Fruit fly (Drosophila melanogaster): ENCODE measurements around the gene CG31802.

CG31802 gene

dm6 chr2L:18209137-18209536, at the start of gene CG31802:
Gene CG31802, minus strand, starts transcription at chr2L:18209237.
- TF ChIP-seq Eip78C (GFP tag) (no peak), Blimp-1 (GFP tag; optimal IDR thresholded peaks at IDR 0.05) (no peak), CG34406 (GFP tag; optimal IDR thresholded peaks at IDR 0.05) (no peak), Hr38 (GFP tag; optimal IDR thresholded peaks at IDR 0.05) (no peak), CG7368 (GFP tag; optimal IDR thresholded peaks at IDR 0.05) (no peak), CG11902 (GFP tag; optimal IDR thresholded peaks at IDR 0.05) (no peak), dac (GFP tag; optimal IDR thresholded peaks at IDR 0.05) (no peak), CG16779 (tag; optimal IDR thresholded peaks at IDR 0.05) (no peak), CG6854 (GFP tag; optimal IDR thresholded peaks at IDR 0.05) (no peak), CG3919 (GFP tag; optimal IDR thresholded peaks at IDR 0.05) (no peak), eg (GFP tag; IDR thresholded peaks at IDR 0.05) (no peak)

DNA sequence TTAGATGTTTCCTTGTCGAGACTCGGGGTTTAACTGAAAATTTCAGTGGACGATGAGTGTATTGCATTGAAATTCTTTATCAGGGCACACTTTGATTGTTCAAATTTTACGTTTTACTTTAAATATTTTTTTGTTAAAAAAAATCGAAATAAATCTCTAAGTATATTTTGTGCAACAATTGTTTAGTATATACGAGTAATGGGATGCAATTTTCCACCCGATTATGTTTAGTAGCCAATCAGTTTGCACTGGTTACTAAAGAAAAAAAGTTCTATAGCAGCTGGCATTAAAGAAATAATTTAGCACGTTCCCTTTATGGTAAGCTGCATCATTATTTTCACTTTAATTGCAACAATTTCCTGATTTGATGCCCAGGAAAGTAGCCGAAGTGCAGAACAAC, 48.8 kb upstream of the CG31802 start, which contains the start of gene CG31788:
TSS of gene CG31788 (minus strand) at position 101 of the 400 bp plus-strand sequence.
- TF ChIP-seq CG9139 (GFP tag; optimal IDR thresholded peaks at IDR 0.05) (no peak), Hr4 (GFP tag; optimal IDR thresholded peaks at IDR 0.05) (no peak), CG15336 (GFP tag; IDR thresholded peaks at IDR 0.05) (no peak), net (GFP tag; optimal IDR thresholded peaks at IDR 0.05) (no peak), CG34406 (GFP tag; optimal IDR thresholded peaks at IDR 0.05) (no peak), dac (GFP tag; optimal IDR thresholded peaks at IDR 0.05) (no peak), fd85E (GFP tag; optimal IDR thresholded peaks at IDR 0.05) (no peak), CG4318 (GFP tag; optimal IDR thresholded peaks at IDR 0.05) (no peak)

DNA sequence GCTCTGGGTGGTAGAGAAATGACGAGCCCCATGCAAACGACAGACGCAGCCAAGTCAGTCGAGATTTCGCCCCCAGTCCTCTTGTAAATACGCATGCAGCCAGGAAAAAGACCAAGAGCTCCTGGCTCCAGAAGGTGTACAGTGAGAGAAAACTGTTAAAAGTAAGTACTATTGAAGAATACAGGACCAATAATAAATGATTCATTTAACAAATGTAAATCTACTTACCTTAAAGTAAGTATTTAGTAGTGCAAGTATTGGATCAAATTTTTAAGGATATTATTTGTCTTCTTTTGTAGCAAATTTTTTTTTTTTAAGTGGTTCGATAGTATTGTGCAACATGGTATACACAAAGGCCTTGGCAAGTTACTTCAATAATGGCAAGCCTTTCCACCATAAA, 27.5 kb upstream of the CG31802 start:
- TF ChIP-seq CG32006 (GFP tag; optimal IDR thresholded peaks at IDR 0.05) (no peak), Eip78C (GFP tag) (peak; percentile 69), svp (GFP tag) (peak; percentile 63), CG3919 (GFP tag; optimal IDR thresholded peaks at IDR 0.05) (no peak)

- TF ChIP-seq Hr38 (GFP tag; optimal IDR thresholded peaks at IDR 0.05), result no peak
- no peak for TF ChIP-seq CG11762 (GFP tag; optimal IDR thresholded peaks at IDR 0.05; ENCODE audit: insufficient read depth)
- TF ChIP-seq CG15336 (GFP tag; IDR thresholded peaks at IDR 0.05), result no peak
- TF ChIP-seq svp (GFP tag), result peak; percentile 0
- no peak for TF ChIP-seq fd85E (GFP tag; optimal IDR thresholded peaks at IDR 0.05)
- no peak for TF ChIP-seq spab (GFP tag; optimal IDR thresholded peaks at IDR 0.05)
- no peak for TF ChIP-seq OdsH (GFP tag; optimal IDR thresholded peaks at IDR 0.05)
- TF ChIP-seq CG1621 (tag; optimal IDR thresholded peaks at IDR 0.05), result no peak
Observed at dm6 chr2L:18202811-18203210, 6.2 kb downstream of the CG31802 start.

DNA sequence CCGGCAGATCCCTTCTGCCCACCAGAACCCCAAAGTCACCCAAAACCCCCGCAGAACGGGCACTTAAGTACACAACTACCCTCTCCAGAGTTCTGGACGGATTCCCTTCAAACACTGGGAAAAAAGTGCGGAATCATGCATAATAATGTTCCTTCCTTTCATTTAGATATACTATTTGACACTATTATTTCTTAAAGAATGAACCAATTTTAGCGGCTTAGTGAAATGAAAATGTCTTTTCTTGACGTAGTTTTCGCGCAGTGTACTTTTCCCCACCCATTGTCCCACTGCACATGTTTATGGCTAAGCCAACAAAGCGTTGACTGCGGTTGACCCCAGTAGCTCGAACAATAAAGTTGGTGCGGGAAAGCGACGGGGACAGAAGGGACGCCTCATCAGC, 22.3 kb downstream of the CG31802 start:
- no peak for TF ChIP-seq Sox14 (GFP tag; optimal IDR thresholded peaks at IDR 0.05)
- TF ChIP-seq Eip78C (GFP tag), result peak; percentile 25
- TF ChIP-seq lz (GFP tag; optimal IDR thresholded peaks at IDR 0.05), result no peak
- TF ChIP-seq Eip93F (GFP tag; optimal IDR thresholded peaks at IDR 0.05), result no peak
- no peak for TF ChIP-seq esn (GFP tag; optimal IDR thresholded peaks at IDR 0.05)
- no peak for TF ChIP-seq CG3919 (GFP tag; optimal IDR thresholded peaks at IDR 0.05)
- TF ChIP-seq pdm3 (GFP tag; optimal IDR thresholded peaks at IDR 0.05), result no peak
- peak; percentile 2 for TF ChIP-seq Hr39 (GFP tag; optimal IDR thresholded peaks at IDR 0.05)
- no peak for TF ChIP-seq Gug (GFP tag; IDR thresholded peaks at IDR 0.05)
- TF ChIP-seq CG11762 (GFP tag; optimal IDR thresholded peaks at IDR 0.05; ENCODE audit: insufficient read depth), result no peak
- TF ChIP-seq CG6163 (GFP tag; IDR thresholded peaks at IDR 0.05), result 0 out of 3 replicates have a peak, but pooled peaks have one; percentile 28

DNA sequence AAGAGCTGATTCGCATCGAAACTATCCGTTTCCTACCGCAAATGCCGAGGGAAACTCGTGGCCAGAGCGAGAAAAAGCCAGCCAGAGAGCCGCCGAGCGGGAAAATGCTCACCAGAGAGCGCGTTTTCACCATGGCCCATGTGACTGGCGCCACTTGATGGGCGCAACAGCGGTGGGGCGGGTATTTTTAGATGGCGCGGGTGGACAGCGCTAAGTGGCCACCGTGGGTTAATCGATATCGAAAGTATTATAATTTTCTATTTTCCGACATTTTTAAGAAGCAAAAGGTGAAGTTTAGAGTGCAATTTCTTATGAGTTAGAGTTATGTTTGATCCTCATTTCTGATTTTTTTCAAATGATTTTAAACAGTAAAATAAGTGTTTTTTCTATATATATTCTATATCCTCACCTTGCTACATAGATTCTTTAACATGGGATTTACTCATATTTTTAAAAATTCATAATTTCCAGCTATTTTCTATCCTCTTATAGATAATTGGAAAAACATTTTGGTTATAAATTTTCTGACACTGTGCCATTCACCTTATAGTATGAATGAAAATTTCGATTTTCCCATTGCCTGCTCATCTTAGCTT, 24.3 kb downstream of the CG31802 start, which contains the start of gene Ptp36E:
TSS of gene Ptp36E (minus strand) at position 360 of the 596 bp plus-strand sequence.
- TF ChIP-seq CG3032 (tag; optimal IDR thresholded peaks at IDR 0.05), result no peak
- TF ChIP-seq CG10669 (GFP tag; optimal IDR thresholded peaks at IDR 0.05), result peak; percentile 42
- TF ChIP-seq fd85E (GFP tag; optimal IDR thresholded peaks at IDR 0.05), result no peak
- peak; percentile 66 for TF ChIP-seq svp (GFP tag)
- TF ChIP-seq achi (GFP tag; optimal IDR thresholded peaks at IDR 0.05), result peak; percentile 29
- no peak for TF ChIP-seq CG6854 (GFP tag; optimal IDR thresholded peaks at IDR 0.05)
- peak; percentile 52 for TF ChIP-seq OdsH (GFP tag; optimal IDR thresholded peaks at IDR 0.05)
- TF ChIP-seq cyc (GFP tag; optimal IDR thresholded peaks at IDR 0.05), result no peak
- peak; percentile 78 for TF ChIP-seq eg (GFP tag; IDR thresholded peaks at IDR 0.05)
- peak; percentile 0 for TF ChIP-seq lz (GFP tag; optimal IDR thresholded peaks at IDR 0.05)
- TF ChIP-seq net (GFP tag; optimal IDR thresholded peaks at IDR 0.05), result peak; percentile 36
- TF ChIP-seq CG7368 (GFP tag; optimal IDR thresholded peaks at IDR 0.05), result no peak
- peak; percentile 83 for TF ChIP-seq CG32006 (GFP tag; optimal IDR thresholded peaks at IDR 0.05)
- peak; percentile 72 for TF ChIP-seq Ets96B (tag; optimal IDR thresholded peaks at IDR 0.05)
- TF ChIP-seq CG16779 (tag; optimal IDR thresholded peaks at IDR 0.05), result peak; percentile 26
- TF ChIP-seq Hr39 (GFP tag; optimal IDR thresholded peaks at IDR 0.05), result no peak
- peak; percentile 5 for TF ChIP-seq Sox14 (GFP tag; optimal IDR thresholded peaks at IDR 0.05)
- TF ChIP-seq ss (GFP tag; optimal IDR thresholded peaks at IDR 0.05), result no peak
- no peak for TF ChIP-seq Sox15 (GFP tag; optimal IDR thresholded peaks at IDR 0.05)
- TF ChIP-seq CG6276 (GFP tag; optimal IDR thresholded peaks at IDR 0.05), result peak; percentile 77
- no peak for TF ChIP-seq Smox (GFP tag; optimal IDR thresholded peaks at IDR 0.05)
